Worm (Caenorhabditis elegans) whole organism, L3 larva: ENCODE data around the gene let-92.

Experiments
- R02D3.7 ChIP-seq: fragments of 150-350 bp; optimal IDR thresholded peaks from 2 replicates; lab custom pipeline; 2014; ENCODE audit warnings: missing biosample characterization, missing genetic modification characterization
- ZK546.5 ChIP-seq: sonication (generic microtip); optimal IDR thresholded peaks from 2 replicates; lab custom pipeline; 2017; ENCODE audit warnings: missing biosample characterization, missing genetic modification characterization
- aly-2 ChIP-seq: fragments of 150-350 bp; optimal IDR thresholded peaks from 2 replicates; lab custom pipeline; 2014; ENCODE audit warnings: missing biosample characterization, missing genetic modification characterization
- lin-15B ChIP-seq: fragments of 150-350 bp; optimal IDR thresholded peaks from 2 replicates; lab custom pipeline; 2014; ENCODE audit warnings: missing biosample characterization, missing genetic modification characterization
- nfya-1 ChIP-seq: sonication (generic microtip); optimal IDR thresholded peaks from 2 replicates; lab custom pipeline; 2017; ENCODE audit warnings: missing genetic modification characterization, mild to moderate bottlenecking, missing compliant biosample characterization, antibody characterized with exemption, moderate library complexity; ENCODE audit not compliant: insufficient read depth
- nhr-11 ChIP-seq: fragments of 150-350 bp; optimal IDR thresholded peaks from 2 replicates; lab custom pipeline; 2014; ENCODE audit warnings: missing biosample characterization, missing genetic modification characterization
- nhr-28 ChIP-seq: fragments of 150-350 bp; optimal IDR thresholded peaks from 2 replicates; lab custom pipeline; 2014; ENCODE audit warnings: missing biosample characterization, missing genetic modification characterization
- snpc-4 ChIP-seq: fragments of 150-350 bp; optimal IDR thresholded peaks from 2 replicates; lab custom pipeline; 2014; ENCODE audit warnings: missing biosample characterization, missing genetic modification characterization
- unc-39 ChIP-seq: sonication (generic microtip); optimal IDR thresholded peaks from 4 replicates; lab custom pipeline; 2017; ENCODE audit warnings: missing biosample characterization, missing genetic modification characterization

DNA sequence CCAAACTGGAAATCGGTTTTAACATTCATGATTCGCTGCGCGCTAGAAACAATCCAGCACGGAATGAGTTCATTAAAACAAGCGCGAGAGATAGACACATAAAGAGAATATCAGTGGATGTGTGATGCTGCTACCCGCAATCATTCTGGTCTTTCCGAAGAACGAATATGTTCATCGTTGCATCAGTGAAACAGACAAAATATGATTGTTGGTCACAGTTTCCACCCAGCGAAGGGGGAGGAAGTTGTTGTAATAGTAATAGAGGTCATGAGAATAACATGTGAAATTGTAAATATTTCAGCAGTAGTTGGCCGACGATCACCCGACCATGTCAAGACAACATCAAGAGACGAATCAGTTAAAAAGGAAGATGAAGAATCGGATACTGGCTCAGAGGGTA lies 43.0 kb downstream of the let-92 start:
- TF ChIP-seq lin-15B (tag; lab: Kevin White, UChicago), result no peak
- no peak for TF ChIP-seq snpc-4 (tag; lab: Kevin White, UChicago)
- no peak for TF ChIP-seq R02D3.7 (tag; lab: Kevin White, UChicago)
- TF ChIP-seq aly-2 (tag; lab: Kevin White, UChicago), result no peak
- TF ChIP-seq nfya-1 (tag; lab: Kevin White, UChicago), result no peak
- no peak for TF ChIP-seq nhr-11 (tag; lab: Kevin White, UChicago)
- no peak for TF ChIP-seq ZK546.5
- TF ChIP-seq unc-39 (tag; lab: Kevin White, UChicago), result no peak
- no peak for TF ChIP-seq nhr-28 (tag; lab: Kevin White, UChicago)
